Worm (Caenorhabditis elegans) whole organism, late embryonic: Measurements from ENCODE around the gene Y25C1A.6.

ENCODE experiments used
- F13H6.1 ChIP-seq: sonication (generic microtip); optimal IDR thresholded peaks from 2 replicates; lab custom pipeline; 2016; ENCODE audit warnings: missing genetic modification characterization, missing compliant biosample characterization
- K09A11.1 ChIP-seq: sonication (generic microtip); optimal IDR thresholded peaks from 2 replicates; lab custom pipeline; 2017; ENCODE audit warnings: antibody characterized with exemption, mild to moderate bottlenecking, missing genetic modification characterization, missing compliant biosample characterization; ENCODE audit not compliant: insufficient read depth
- T23F11.4 ChIP-seq: fragments of 200-800 bp; sonication (Bioruptor generic); optimal IDR thresholded peaks from 2 replicates; lab custom pipeline; 2018; ENCODE audit warnings: mild to moderate bottlenecking, missing genetic modification characterization, missing compliant biosample characterization
- Y22D7AL.16 ChIP-seq: sonication (generic microtip); optimal IDR thresholded peaks from 2 replicates; lab custom pipeline; 2016; ENCODE audit warnings: missing genetic modification characterization, missing compliant biosample characterization
- ama-1 ChIP-seq: fragments of 150-350 bp; optimal IDR thresholded peaks from 2 replicates; lab custom pipeline; 2014
- ceh-14 ChIP-seq: sonication (generic microtip); optimal IDR thresholded peaks from 2 replicates; lab custom pipeline; 2016; ENCODE audit warnings: missing genotype, missing genetic modification characterization, missing compliant biosample characterization
- ceh-2 ChIP-seq: sonication (generic microtip); optimal IDR thresholded peaks from 2 replicates; lab custom pipeline; 2016; ENCODE audit warnings: missing genotype, missing genetic modification characterization, missing compliant biosample characterization
- ceh-31 ChIP-seq: sonication (generic microtip); optimal IDR thresholded peaks from 2 replicates; lab custom pipeline; 2016; ENCODE audit warnings: missing genetic modification characterization, missing compliant biosample characterization
- ceh-45 ChIP-seq: fragments of 200-800 bp; sonication (Bioruptor generic); IDR thresholded peaks from 2 replicates; pipeline ENCODE4 v1.3.6; 2022; ENCODE audit warnings: missing genetic modification reagents, missing genetic modification characterization, missing compliant biosample characterization
- ceh-48 ChIP-seq: sonication (generic microtip); optimal IDR thresholded peaks from 2 replicates; lab custom pipeline; 2016; ENCODE audit warnings: missing genetic modification characterization, inconsistent platforms, missing compliant biosample characterization
- che-1 ChIP-seq: sonication (generic microtip); optimal IDR thresholded peaks from 2 replicates; lab custom pipeline; 2016; ENCODE audit warnings: mild to moderate bottlenecking, missing genetic modification characterization, missing compliant biosample characterization
- dve-1 ChIP-seq: sonication (generic microtip); optimal IDR thresholded peaks from 2 replicates; lab custom pipeline; 2017; ENCODE audit warnings: antibody characterized with exemption, mild to moderate bottlenecking, missing genetic modification characterization, missing compliant biosample characterization
- elt-2 ChIP-seq: sonication (generic microtip); optimal IDR thresholded peaks from 2 replicates; lab custom pipeline; 2016; ENCODE audit warnings: missing genetic modification reagents, missing genetic modification characterization, missing compliant biosample characterization
- elt-4 ChIP-seq: sonication (generic microtip); optimal IDR thresholded peaks from 2 replicates; lab custom pipeline; 2016; ENCODE audit warnings: missing genetic modification characterization, missing compliant biosample characterization
- fax-1 ChIP-seq: sonication (generic microtip); optimal IDR thresholded peaks from 2 replicates; lab custom pipeline; 2016; ENCODE audit warnings: missing genotype, missing genetic modification characterization, missing compliant biosample characterization
- gmeb-2 ChIP-seq: sonication (generic microtip); optimal IDR thresholded peaks from 2 replicates; lab custom pipeline; 2016; ENCODE audit warnings: missing genetic modification characterization, inconsistent platforms, missing compliant biosample characterization
- hlh-15 ChIP-seq: sonication (generic microtip); optimal IDR thresholded peaks from 2 replicates; lab custom pipeline; 2016; ENCODE audit warnings: missing genetic modification characterization, missing compliant biosample characterization
- madf-2 ChIP-seq: sonication (generic microtip); optimal IDR thresholded peaks from 2 replicates; lab custom pipeline; 2017; ENCODE audit warnings: missing genetic modification characterization, missing compliant biosample characterization
- pat-9 ChIP-seq: fragments of 200-800 bp; sonication (Bioruptor generic); optimal IDR thresholded peaks from 2 replicates; lab custom pipeline; 2018; ENCODE audit warnings: mild to moderate bottlenecking, missing genetic modification characterization, moderate library complexity, missing compliant biosample characterization
- pax-1 ChIP-seq: fragments of 150-350 bp; optimal IDR thresholded peaks from 2 replicates; lab custom pipeline; 2014; ENCODE audit warnings: missing biosample characterization, missing genetic modification characterization
- pros-1 ChIP-seq: fragments of 150-350 bp; optimal IDR thresholded peaks from 2 replicates; lab custom pipeline; 2014; ENCODE audit warnings: missing biosample characterization, missing genetic modification reagents, missing genetic modification characterization
- ref-2 ChIP-seq: sonication (generic microtip); optimal IDR thresholded peaks from 2 replicates; lab custom pipeline; 2016; ENCODE audit warnings: missing genetic modification characterization, missing compliant biosample characterization
- rnt-1 ChIP-seq: sonication (generic microtip); optimal IDR thresholded peaks from 2 replicates; lab custom pipeline; 2016; ENCODE audit warnings: missing genetic modification characterization, missing compliant biosample characterization
- tbx-2 ChIP-seq: sonication (generic microtip); optimal IDR thresholded peaks from 2 replicates; lab custom pipeline; 2016; ENCODE audit warnings: missing genetic modification characterization, missing compliant biosample characterization
- tbx-7 ChIP-seq: sonication (generic microtip); optimal IDR thresholded peaks from 2 replicates; lab custom pipeline; 2016; ENCODE audit warnings: missing genotype, missing genetic modification characterization, missing compliant biosample characterization
- unc-42 ChIP-seq: sonication (generic microtip); optimal IDR thresholded peaks from 2 replicates; lab custom pipeline; 2016; ENCODE audit warnings: missing genotype, missing genetic modification characterization, missing compliant biosample characterization
- unc-55 ChIP-seq: sonication (generic microtip); optimal IDR thresholded peaks from 2 replicates; lab custom pipeline; 2017; ENCODE audit warnings: missing biosample characterization, missing genetic modification reagents, missing genetic modification characterization
- unc-86 ChIP-seq: sonication (generic microtip); optimal IDR thresholded peaks from 2 replicates; lab custom pipeline; 2016; ENCODE audit warnings: missing genetic modification characterization, missing compliant biosample characterization

Gene Y25C1A.6

DNA sequence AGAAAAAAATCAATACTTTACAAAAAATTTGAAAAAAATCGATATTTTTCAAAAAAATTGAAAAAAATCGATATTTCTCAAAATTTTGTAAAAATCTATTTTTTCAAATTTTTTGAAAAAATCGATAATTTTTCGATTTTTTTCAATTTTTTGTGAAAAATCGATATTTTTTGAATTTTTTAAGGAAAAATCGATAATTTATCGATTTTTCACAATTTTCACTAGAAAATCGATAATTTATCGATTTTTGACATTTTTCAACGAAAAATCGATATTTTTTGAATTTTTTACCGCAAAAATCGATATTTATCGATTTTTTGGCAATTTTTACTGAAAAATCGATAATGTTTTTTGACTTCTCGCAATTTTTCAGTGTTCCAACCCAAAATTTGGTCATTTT lies 2.5 kb downstream of the Y25C1A.6 start:
- no peak for TF ChIP-seq dve-1 (tag; lab: Kevin White, UChicago)
- TF ChIP-seq ceh-48 (tag; lab: Kevin White, UChicago): peak; percentile 62

DNA sequence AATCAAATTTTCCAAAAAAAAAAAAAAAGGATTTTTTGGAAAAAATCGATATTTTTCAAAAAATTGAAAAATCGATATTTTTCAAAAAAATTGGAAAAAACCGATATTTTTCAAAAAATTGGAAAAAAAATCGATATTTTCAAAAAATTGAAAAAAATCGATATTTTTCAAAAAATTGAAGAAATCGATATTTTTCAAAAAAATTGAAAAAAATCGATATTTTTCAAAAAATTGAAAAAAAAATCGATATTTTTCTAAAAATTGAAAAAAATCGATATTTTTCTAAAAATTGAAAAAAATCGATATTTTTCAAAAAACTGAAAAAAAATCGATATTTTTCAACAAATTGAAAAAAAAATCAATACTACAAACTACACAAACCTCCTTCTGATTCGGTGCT lies 3.1 kb downstream of the Y25C1A.6 start:
- TF ChIP-seq ceh-48 (tag; lab: Kevin White, UChicago) (peak; percentile 52), unc-55 (no peak)

- TF ChIP-seq ceh-48 (tag; lab: Kevin White, UChicago): peak; percentile 20
- no peak for TF ChIP-seq gmeb-2 (tag; lab: Kevin White, UChicago)
Measured at ce11 chrII:3064631-3065030, 3.7 kb downstream of the Y25C1A.6 start.

ce11 chrII:3065086-3065485 lies 4.2 kb downstream of the Y25C1A.6 start:
- no peak for TF ChIP-seq madf-2
- TF ChIP-seq F13H6.1 (tag; lab: Kevin White, UChicago): no peak
- no peak for TF ChIP-seq ceh-31 (tag; lab: Kevin White, UChicago)
- TF ChIP-seq ceh-45 (GFP tag; lab: Robert Waterston, UW): no peak
- TF ChIP-seq unc-86 (tag; lab: Kevin White, UChicago): no peak
- no peak for TF ChIP-seq hlh-15 (tag; lab: Kevin White, UChicago)
- no peak for TF ChIP-seq elt-2
- no peak for TF ChIP-seq K09A11.1
- no peak for TF ChIP-seq tbx-7
- TF ChIP-seq pat-9: no peak

- no peak for TF ChIP-seq elt-2
- no peak for TF ChIP-seq Y22D7AL.16 (tag; lab: Kevin White, UChicago)
- TF ChIP-seq che-1: no peak
- peak; percentile 15 for TF ChIP-seq ceh-48 (tag; lab: Kevin White, UChicago)
Measured at ce11 chrII:3066401-3066800, 5.5 kb downstream of the Y25C1A.6 start.

DNA sequence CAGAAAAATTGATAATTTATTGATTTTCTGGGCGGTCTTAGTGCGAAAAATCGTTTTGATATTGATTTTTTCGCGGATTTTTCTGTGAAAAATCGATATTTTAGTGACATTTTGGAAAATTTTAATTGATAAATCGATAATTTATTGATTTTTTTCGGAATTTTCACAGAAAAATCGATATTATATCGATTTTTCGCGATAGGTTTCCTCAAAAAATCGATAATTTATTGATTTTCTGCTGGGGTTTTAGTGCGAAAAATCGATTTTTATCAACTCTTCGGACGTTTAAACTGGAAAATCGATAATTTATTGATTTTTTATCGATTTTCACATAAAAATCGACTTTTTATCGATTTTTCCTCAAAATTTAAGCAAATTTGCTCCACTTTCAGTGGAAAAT lies 6.6 kb downstream of the Y25C1A.6 start:
- TF ChIP-seq hlh-15 (tag; lab: Kevin White, UChicago) (no peak), ceh-48 (tag; lab: Kevin White, UChicago) (peak; percentile 33)

- TF ChIP-seq gmeb-2 (tag; lab: Kevin White, UChicago) (no peak), pros-1 (tag; lab: Kevin White, UChicago) (no peak), ceh-31 (tag; lab: Kevin White, UChicago) (no peak), ceh-14 (tag; lab: Kevin White, UChicago) (no peak), pax-1 (tag; lab: Kevin White, UChicago) (no peak), ceh-45 (GFP tag; lab: Robert Waterston, UW) (no peak), ama-1 (lab: Kevin White, UChicago) (no peak), ceh-48 (tag; lab: Kevin White, UChicago) (no peak), T23F11.4 (no peak), fax-1 (tag; lab: Kevin White, UChicago) (no peak)
Measured at ce11 chrII:3067896-3068295, 7.0 kb downstream of the Y25C1A.6 start.

DNA sequence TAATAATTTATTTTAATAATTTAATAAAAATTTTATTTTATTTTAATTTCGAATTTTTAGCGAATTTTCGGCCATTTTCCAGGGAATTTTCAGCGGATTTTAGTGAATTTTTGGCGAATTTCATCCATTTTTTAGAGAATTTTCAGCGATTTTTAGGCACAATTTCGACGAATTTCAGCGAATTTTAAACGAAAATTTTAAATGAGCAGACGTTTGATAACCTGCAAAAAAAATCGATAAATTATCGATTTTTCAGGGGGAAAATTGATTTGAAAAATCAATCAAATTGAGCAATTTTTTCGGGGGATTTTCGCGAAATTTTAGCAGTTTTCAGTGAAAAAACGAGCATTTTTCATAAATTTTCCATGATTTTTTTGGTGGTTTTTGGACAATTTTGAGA lies 7.8 kb downstream of the Y25C1A.6 start:
- TF ChIP-seq unc-42 (tag; lab: Kevin White, UChicago) (no peak), elt-4 (no peak), ceh-2 (tag; lab: Kevin White, UChicago) (no peak), ceh-48 (tag; lab: Kevin White, UChicago) (peak; percentile 16), elt-2 (no peak), tbx-2 (tag; lab: Kevin White, UChicago) (no peak), rnt-1 (no peak), ref-2 (tag; lab: Kevin White, UChicago) (no peak)
